Fruit fly (Drosophila melanogaster): ENCODE measurements around the gene ko.

- TF ChIP-seq CG4496 (GFP tag; IDR thresholded peaks at IDR 0.05) (no peak), Snoo (tag; optimal IDR thresholded peaks at IDR 0.05) (no peak), CG13204 (GFP tag; optimal IDR thresholded peaks at IDR 0.05) (peak; percentile 3), CG8159 (tag; optimal IDR thresholded peaks at IDR 0.05) (no peak), CG34367 (tag; optimal IDR thresholded peaks at IDR 0.05) (no peak), Pif1B (GFP tag; optimal IDR thresholded peaks at IDR 0.05) (no peak), EcR (GFP tag; optimal IDR thresholded peaks at IDR 0.05) (no peak), gl (tag; optimal IDR thresholded peaks at IDR 0.05) (no peak), CG8301 (tag; optimal IDR thresholded peaks at IDR 0.05) (no peak), CG9948 (tag; optimal IDR thresholded peaks at IDR 0.05) (no peak), Ets98B (GFP tag; IDR thresholded peaks at IDR 0.05) (no peak), CG14655 (GFP tag; optimal IDR thresholded peaks at IDR 0.05) (no peak), CG17806 (tag; optimal IDR thresholded peaks at IDR 0.05) (no peak)
These were observed 76.6 kb downstream of the ko start for dm6 chr3L:21054188-21054893.
